Worm (Caenorhabditis elegans) whole organism, L4 larva: Measurements from ENCODE around the gene Y116A8C.463.

ENCODE experiments used
- F10B5.3 ChIP-seq: sonication (generic microtip); optimal IDR thresholded peaks from 2 replicates; lab custom pipeline; 2016; ENCODE audit warnings: mild to moderate bottlenecking, missing genetic modification characterization, missing compliant biosample characterization
- F37D6.2 ChIP-seq: sonication (generic microtip); optimal IDR thresholded peaks from 2 replicates; lab custom pipeline; 2016; ENCODE audit warnings: mild to moderate bottlenecking, missing genetic modification characterization, missing compliant biosample characterization
- F49E8.2 ChIP-seq: sonication (generic microtip); optimal IDR thresholded peaks from 2 replicates; lab custom pipeline; 2016; ENCODE audit warnings: missing compliant biosample characterization, mild to moderate bottlenecking, missing genetic modification characterization, borderline replicate concordance
- T26A8.4 ChIP-seq: fragments of 200-800 bp; sonication (Bioruptor generic); IDR thresholded peaks from 2 replicates; pipeline ENCODE4 v1.3.6; 2022; ENCODE audit warnings: missing genetic modification characterization, missing compliant biosample characterization
- Y105C5A.15 ChIP-seq: fragments of 200-800 bp; sonication (Bioruptor generic); IDR thresholded peaks from 2 replicates; pipeline ENCODE4 v1.3.6; 2022; ENCODE audit warnings: missing genetic modification characterization, missing compliant biosample characterization
- Y5F2A.4 ChIP-seq: fragments of 200-800 bp; sonication (Bioruptor generic); optimal IDR thresholded peaks from 2 replicates; lab custom pipeline; 2018; ENCODE audit warnings: mild to moderate bottlenecking, missing genetic modification characterization, missing compliant biosample characterization
- aha-1 ChIP-seq: fragments of 150-350 bp; peaks from one replicate; lab custom pipeline; 2014; ENCODE audit warnings: missing biosample characterization, missing genetic modification characterization
- arid-1 ChIP-seq: fragments of 200-800 bp; sonication (Bioruptor generic); conservative IDR thresholded peaks from 2 replicates; pipeline ENCODE4 v1.3.6; 2022; ENCODE audit warnings: missing genetic modification reagents, missing genetic modification characterization, missing compliant biosample characterization
- ceh-28 ChIP-seq: fragments of 150-350 bp; optimal IDR thresholded peaks from 2 replicates; lab custom pipeline; 2014; ENCODE audit warnings: missing biosample characterization, missing genetic modification reagents, missing genetic modification characterization
- ceh-44 ChIP-seq: fragments of 200-800 bp; sonication (Bioruptor generic); IDR thresholded peaks from 2 replicates; pipeline ENCODE4 v1.3.6; 2022; ENCODE audit warnings: missing genetic modification reagents, missing genetic modification characterization, missing compliant biosample characterization
- daf-16 ChIP-seq, 3 experiments: sonication (generic microtip); optimal IDR thresholded peaks; 2 replicates each; lab custom pipeline; 2016 to 2017; ENCODE audit warnings: missing genetic modification characterization in 3 of 3, missing genetic modification reagents in 3 of 3, mild to moderate bottlenecking in 2 of 3, missing compliant biosample characterization in 2 of 3, missing biosample characterization in 1 of 3, moderate library complexity in 1 of 3
- dmd-6 ChIP-seq: fragments of 200-800 bp; sonication (Bioruptor generic); IDR thresholded peaks from 2 replicates; pipeline ENCODE4 v1.3.6; 2022; ENCODE audit warnings: missing genetic modification reagents, missing genetic modification characterization, missing compliant biosample characterization
- dpl-1 ChIP-seq: fragments of 150-350 bp; optimal IDR thresholded peaks from 2 replicates; lab custom pipeline; 2014; ENCODE audit warnings: missing biosample characterization, missing genetic modification reagents, missing genetic modification characterization
- dve-1 ChIP-seq: sonication (generic microtip); optimal IDR thresholded peaks from 2 replicates; lab custom pipeline; 2017; ENCODE audit warnings: antibody characterized with exemption, mild to moderate bottlenecking, missing genetic modification characterization, missing compliant biosample characterization; ENCODE audit not compliant: insufficient read depth
- egl-43 ChIP-seq: fragments of 200-800 bp; sonication (Bioruptor generic); IDR thresholded peaks from 2 replicates; pipeline ENCODE4 v1.3.6; 2022; ENCODE audit warnings: missing genetic modification reagents, missing genetic modification characterization, missing compliant biosample characterization
- fkh-10 ChIP-seq: fragments of 150-350 bp; optimal IDR thresholded peaks from 2 replicates; lab custom pipeline; 2014; ENCODE audit warnings: missing biosample characterization, missing genetic modification reagents, missing genetic modification characterization
- fos-1 ChIP-seq: fragments of 150-350 bp; optimal IDR thresholded peaks from 2 replicates; lab custom pipeline; 2014; ENCODE audit warnings: missing biosample characterization, missing genetic modification characterization
- hlh-11 ChIP-seq: fragments of 200-800 bp; sonication (Bioruptor generic); optimal IDR thresholded peaks from 2 replicates; lab custom pipeline; 2018; ENCODE audit warnings: mild to moderate bottlenecking, missing genetic modification characterization, missing compliant biosample characterization
- hlh-30 ChIP-seq: sonication (generic microtip); optimal IDR thresholded peaks from 2 replicates; lab custom pipeline; 2017; ENCODE audit warnings: antibody characterized with exemption, mild to moderate bottlenecking, missing genetic modification characterization, missing compliant biosample characterization; ENCODE audit not compliant: insufficient read depth
- lin-13 ChIP-seq: fragments of 150-350 bp; optimal IDR thresholded peaks from 2 replicates; lab custom pipeline; 2014; ENCODE audit warnings: missing biosample characterization, missing genetic modification reagents, missing genetic modification characterization
- lin-15B ChIP-seq: fragments of 150-350 bp; sonication (generic microtip); optimal IDR thresholded peaks from 3 replicates; lab custom pipeline; 2014; ENCODE audit warnings: missing biosample characterization, missing genetic modification characterization
- lin-29 ChIP-seq: fragments of 200-800 bp; sonication (Bioruptor generic); IDR thresholded peaks from 2 replicates; pipeline ENCODE4 v1.3.6; 2022; ENCODE audit warnings: missing genetic modification reagents, missing genetic modification characterization, missing compliant biosample characterization
- lir-3 ChIP-seq: sonication (generic microtip); optimal IDR thresholded peaks from 2 replicates; lab custom pipeline; 2016; ENCODE audit warnings: mild to moderate bottlenecking, missing genetic modification characterization, missing compliant biosample characterization
- mdl-1 ChIP-seq, 2 experiments: fragments of 150-350 bp in 1 of 2; sonication (generic microtip) in 1 of 2; optimal IDR thresholded peaks; 2 replicates each; lab custom pipeline; 2014 to 2017; ENCODE audit warnings: missing biosample characterization in 2 of 2, missing genetic modification characterization in 2 of 2
- mdt-29 ChIP-seq: fragments of 200-800 bp; sonication (Bioruptor generic); IDR thresholded peaks from 2 replicates; pipeline ENCODE4 v1.3.6; 2022; ENCODE audit warnings: missing genetic modification reagents, missing genetic modification characterization, missing compliant biosample characterization
- mep-1 ChIP-seq: fragments of 150-350 bp; sonication (generic microtip); optimal IDR thresholded peaks from 3 replicates; lab custom pipeline; 2014; ENCODE audit warnings: missing biosample characterization, missing genetic modification characterization
- nhr-10 ChIP-seq: fragments of 150-350 bp; optimal IDR thresholded peaks from 2 replicates; lab custom pipeline; 2014; ENCODE audit warnings: missing biosample characterization, missing genetic modification characterization
- nhr-102 ChIP-seq: sonication (generic microtip); optimal IDR thresholded peaks from 2 replicates; lab custom pipeline; 2016; ENCODE audit warnings: mild to moderate bottlenecking, missing genetic modification characterization, moderate library complexity, missing compliant biosample characterization
- nhr-111 ChIP-seq: fragments of 200-800 bp; sonication (Bioruptor generic); optimal IDR thresholded peaks from 2 replicates; lab custom pipeline; 2018; ENCODE audit warnings: mild to moderate bottlenecking, missing genetic modification characterization, missing compliant biosample characterization
- nhr-237 ChIP-seq: sonication (generic microtip); optimal IDR thresholded peaks from 2 replicates; lab custom pipeline; 2017; ENCODE audit warnings: missing biosample characterization, missing genetic modification characterization
- nhr-28 ChIP-seq: fragments of 150-350 bp; optimal IDR thresholded peaks from 2 replicates; lab custom pipeline; 2014; ENCODE audit warnings: missing biosample characterization, missing genetic modification characterization
- nhr-41 ChIP-seq: fragments of 200-800 bp; sonication (Bioruptor generic); IDR thresholded peaks from 2 replicates; pipeline ENCODE4 v1.3.6; 2022; ENCODE audit warnings: missing genetic modification reagents, missing genetic modification characterization, missing compliant biosample characterization
- nhr-42 ChIP-seq: fragments of 200-800 bp; sonication (Bioruptor generic); IDR thresholded peaks from 2 replicates; pipeline ENCODE4 v1.3.6; 2022; ENCODE audit warnings: missing genetic modification characterization, missing compliant biosample characterization
- nhr-6 ChIP-seq: fragments of 150-350 bp; optimal IDR thresholded peaks from 2 replicates; lab custom pipeline; 2014; ENCODE audit warnings: missing biosample characterization, missing genetic modification characterization
- pha-4 ChIP-seq, 2 experiments: fragments of 150-350 bp in 1 of 2; fragments of 200-800 bp in 1 of 2; sonication (Bioruptor generic) in 1 of 2; IDR thresholded peaks in 1 of 2; optimal IDR thresholded peaks in 1 of 2; 2 replicates each; pipeline versions ENCODE4 v1.3.6 to Lab custom; 2014 to 2022; ENCODE audit warnings: missing genetic modification characterization in 2 of 2, missing genetic modification reagents in 2 of 2, missing biosample characterization in 1 of 2, missing compliant biosample characterization in 1 of 2
- php-3 ChIP-seq: fragments of 200-800 bp; sonication (Bioruptor generic); IDR thresholded peaks from 2 replicates; pipeline ENCODE4 v1.3.6; 2022; ENCODE audit warnings: missing genetic modification reagents, missing genetic modification characterization, missing compliant biosample characterization
- pqm-1 ChIP-seq: sonication (generic microtip); optimal IDR thresholded peaks from 2 replicates; lab custom pipeline; 2017; ENCODE audit warnings: missing biosample characterization, missing genetic modification characterization
- rbr-2 ChIP-seq: sonication (generic microtip); optimal IDR thresholded peaks from 2 replicates; lab custom pipeline; 2016; ENCODE audit warnings: missing genotype, missing genetic modification characterization, missing compliant biosample characterization
- set-16 ChIP-seq: fragments of 200-800 bp; sonication (Bioruptor generic); IDR thresholded peaks from 2 replicates; pipeline ENCODE4 v1.3.6; 2022; ENCODE audit warnings: missing genetic modification reagents, missing genetic modification characterization, missing compliant biosample characterization
- snpc-1.2 ChIP-seq: fragments of 200-800 bp; sonication (Bioruptor generic); IDR thresholded peaks from 2 replicates; pipeline ENCODE4 v1.3.6; 2022; ENCODE audit warnings: missing genetic modification reagents, missing genetic modification characterization, missing compliant biosample characterization
- spr-1 ChIP-seq: sonication (generic microtip); optimal IDR thresholded peaks from 2 replicates; lab custom pipeline; 2016; ENCODE audit warnings: mild to moderate bottlenecking, missing genetic modification characterization, missing compliant biosample characterization
- unc-62 ChIP-seq, 3 experiments: fragments of 150-350 bp in 1 of 3; sonication (generic microtip); optimal IDR thresholded peaks in 2 of 3; peaks in 1 of 3; 1 replicate in 1 of 3; 2 replicates in 2 of 3; lab custom pipeline; 2014 to 2017; ENCODE audit warnings: missing biosample characterization in 3 of 3, missing genetic modification characterization in 3 of 3, missing genetic modification reagents in 3 of 3, missing genotype in 1 of 3
- vab-7 ChIP-seq: fragments of 200-800 bp; sonication (Bioruptor generic); IDR thresholded peaks from 2 replicates; pipeline ENCODE4 v1.3.6; 2022; ENCODE audit warnings: missing genetic modification reagents, missing genetic modification characterization, missing compliant biosample characterization
- zfp-3 ChIP-seq: fragments of 200-800 bp; sonication (Bioruptor generic); conservative IDR thresholded peaks from 2 replicates; pipeline ENCODE4 v1.3.6; 2022; ENCODE audit warnings: missing genetic modification reagents, missing genetic modification characterization, missing compliant biosample characterization
- zip-2 ChIP-seq: fragments of 150-350 bp; optimal IDR thresholded peaks from 2 replicates; lab custom pipeline; 2014; ENCODE audit warnings: missing biosample characterization, missing genetic modification characterization

The Y116A8C.463 gene

ce11 chrIV:16936053-16936452 lies 16.5 kb downstream of the Y116A8C.463 start:
- TF ChIP-seq zfp-3, result no peak
- TF ChIP-seq unc-62 (GFP tag; optimal IDR thresholded peaks at IDR 0.05 in 1 of 2; lab: Kevin White, UChicago), result peak in 1 of 2 experiments; percentile 13
- TF ChIP-seq unc-62 (tag; optimal IDR thresholded peaks at IDR 0.05; lab: Kevin White, UChicago), result no peak
- TF ChIP-seq dmd-6, result no peak
- peak; percentile 94 for TF ChIP-seq set-16 (GFP tag; lab: Robert Waterston, UW)

DNA sequence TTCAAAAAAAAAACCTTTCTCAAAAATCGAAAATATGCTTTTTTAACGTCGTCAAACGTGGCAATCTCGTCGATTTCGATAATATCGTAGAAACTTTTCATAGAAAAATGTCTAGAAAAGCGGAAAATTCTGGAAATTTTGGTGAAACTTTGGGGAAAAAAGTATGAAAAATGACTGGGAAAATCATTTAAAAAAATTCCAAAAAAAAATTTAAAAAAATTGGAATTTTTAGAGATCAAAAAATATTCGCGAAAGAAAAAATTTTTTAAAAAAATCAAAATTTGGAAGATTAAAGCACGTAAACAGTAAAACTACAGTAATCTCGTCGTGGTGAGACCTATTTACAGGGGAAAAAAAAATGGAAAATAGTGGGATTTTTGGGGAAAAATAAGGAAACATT lies 19.5 kb downstream of the Y116A8C.463 start, which contains the start of gene Y116A8C.10:
TSS of gene Y116A8C.10 (minus strand) at position 101 of the 400 bp plus-strand sequence.
- no peak for TF ChIP-seq lir-3 (tag; lab: Kevin White, UChicago)
- TF ChIP-seq ceh-44 (GFP tag; lab: Robert Waterston, UW), result no peak
- no peak for TF ChIP-seq lin-15B (tag; lab: Kevin White, UChicago)
- TF ChIP-seq daf-16 (GFP tag; optimal IDR thresholded peaks at IDR 0.05; lab: Kevin White, UChicago), result no peak
- no peak for TF ChIP-seq daf-16 (tag; optimal IDR thresholded peaks at IDR 0.05; lab: Kevin White, UChicago)
- TF ChIP-seq T26A8.4, result no peak
- TF ChIP-seq php-3, result no peak
- no peak for TF ChIP-seq nhr-237
- no peak for TF ChIP-seq set-16 (GFP tag; lab: Robert Waterston, UW)
- no peak for TF ChIP-seq fkh-10 (GFP tag; lab: Kevin White, UChicago)
- no peak for TF ChIP-seq aha-1 (tag; lab: Kevin White, UChicago)
- TF ChIP-seq fos-1, result no peak
- no peak for TF ChIP-seq pqm-1 (tag; lab: Kevin White, UChicago)
- TF ChIP-seq mdl-1 (tag; optimal IDR thresholded peaks at IDR 0.05; lab: Kevin White, UChicago), result no peak
- no peak for TF ChIP-seq nhr-41 (GFP tag; lab: Robert Waterston, UW)
- TF ChIP-seq lin-13 (GFP tag; lab: Kevin White, UChicago), result no peak
- TF ChIP-seq F10B5.3 (tag; lab: Kevin White, UChicago), result no peak
- TF ChIP-seq nhr-111 (GFP tag; lab: Kevin White, UChicago), result no peak
- TF ChIP-seq Y105C5A.15 (GFP tag; lab: Robert Waterston, UW), result no peak
- TF ChIP-seq zip-2 (tag; lab: Kevin White, UChicago), result no peak
- TF ChIP-seq hlh-11, result no peak

DNA sequence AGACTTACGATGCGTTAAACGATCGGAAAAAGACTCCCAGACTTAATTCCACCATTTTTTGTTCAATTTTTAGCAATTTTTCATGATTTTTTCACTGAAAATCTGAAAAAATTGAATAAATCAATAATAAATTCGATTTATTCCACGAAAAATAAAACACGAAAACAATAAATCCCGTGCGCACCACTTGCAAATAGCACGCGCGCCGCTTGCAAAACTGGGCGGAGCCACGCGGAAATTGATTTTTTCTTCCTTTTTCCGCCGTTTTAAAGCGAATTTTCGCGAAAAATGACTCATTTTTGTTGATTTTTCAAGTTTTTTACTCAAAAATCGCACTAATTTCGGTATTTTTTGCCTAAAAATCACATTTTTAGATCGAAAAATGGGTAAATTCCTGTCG lies 27.2 kb downstream of the Y116A8C.463 start, which contains the start of the genes Y116A8C.9 and arf-6:
TSS of gene Y116A8C.9 (minus strand) at position 55 of the 400 bp plus-strand sequence.
TSS of gene arf-6 (plus strand) at position 375 of the 400 bp plus-strand sequence.
- TF ChIP-seq dve-1 (tag; lab: Kevin White, UChicago) (peak; percentile 72), nhr-42 (GFP tag; lab: Robert Waterston, UW) (peak; percentile 57; the same call in 1 of the 2 replicates), arid-1 (GFP tag; lab: Robert Waterston, UW) (0 out of 2 replicates have a peak, but pooled peaks have one; percentile 19), ceh-28 (peak; percentile 46), nhr-102 (tag; lab: Kevin White, UChicago) (peak; percentile 33), nhr-28 (tag; lab: Kevin White, UChicago) (no peak), vab-7 (GFP tag; lab: Robert Waterston, UW) (0 out of 2 replicates have a peak, but pooled peaks have one; percentile 32), nhr-10 (tag; lab: Kevin White, UChicago) (no peak), mdt-29 (GFP tag; lab: Robert Waterston, UW) (no peak), rbr-2 (tag; lab: Kevin White, UChicago) (peak; percentile 39), lin-29 (GFP tag; lab: Robert Waterston, UW) (no peak), snpc-1.2 (peak; percentile 81), F37D6.2 (tag; lab: Kevin White, UChicago) (peak; percentile 14), zip-2 (tag; lab: Kevin White, UChicago) (no peak), dpl-1 (peak; percentile 49), nhr-6 (tag; lab: Kevin White, UChicago) (peak; percentile 11), lin-13 (GFP tag; lab: Kevin White, UChicago) (peak; percentile 31), Y5F2A.4 (GFP tag; lab: Kevin White, UChicago) (no peak), mep-1 (tag; lab: Kevin White, UChicago) (peak; percentile 44), F49E8.2 (tag; lab: Kevin White, UChicago) (peak; percentile 48), egl-43 (GFP tag; lab: Robert Waterston, UW) (no peak), pha-4 (GFP tag; IDR thresholded peaks at IDR 0.05; lab: Robert Waterston, UW) (peak; percentile 39; the same call in 1 of the 2 replicates), pha-4 (tag; optimal IDR thresholded peaks at IDR 0.05; lab: Kevin White, UChicago) (no peak), spr-1 (tag; lab: Kevin White, UChicago) (peak; percentile 30), hlh-11 (peak; percentile 32), daf-16 (GFP tag; optimal IDR thresholded peaks at IDR 0.05; lab: Kevin White, UChicago) (peak in 1 of 2 experiments; percentile 17), daf-16 (tag; optimal IDR thresholded peaks at IDR 0.05; lab: Kevin White, UChicago) (peak; percentile 20), fkh-10 (GFP tag; lab: Kevin White, UChicago) (no peak), T26A8.4 (peak; percentile 32; the same call in 1 of the 2 replicates), hlh-30 (tag; lab: Kevin White, UChicago) (peak; percentile 62)
